Worm (Caenorhabditis elegans) whole organism, late embryonic: Measurements from ENCODE around the gene R05G6.9.

Source experiments
- F13H6.1 ChIP-seq: sonication (generic microtip); optimal IDR thresholded peaks from 2 replicates; lab custom pipeline; 2016; ENCODE audit warnings: missing genetic modification characterization, missing compliant biosample characterization
- ama-1 ChIP-seq: fragments of 150-350 bp; optimal IDR thresholded peaks from 2 replicates; lab custom pipeline; 2014
- elt-2 ChIP-seq: sonication (generic microtip); optimal IDR thresholded peaks from 2 replicates; lab custom pipeline; 2016; ENCODE audit warnings: missing genetic modification reagents, missing genetic modification characterization, missing compliant biosample characterization
- hlh-6 ChIP-seq: sonication (generic microtip); optimal IDR thresholded peaks from 2 replicates; lab custom pipeline; 2016; ENCODE audit warnings: missing genotype, missing genetic modification characterization, missing compliant biosample characterization
- lim-6 ChIP-seq: sonication (generic microtip); optimal IDR thresholded peaks from 2 replicates; lab custom pipeline; 2016; ENCODE audit warnings: missing genetic modification characterization, missing compliant biosample characterization
- nfya-1 ChIP-seq: sonication (generic microtip); optimal IDR thresholded peaks from 2 replicates; lab custom pipeline; 2017; ENCODE audit warnings: missing genetic modification characterization, mild to moderate bottlenecking, missing compliant biosample characterization, antibody characterized with exemption, moderate library complexity
- nhr-11 ChIP-seq: fragments of 150-350 bp; optimal IDR thresholded peaks from 2 replicates; lab custom pipeline; 2014; ENCODE audit warnings: missing biosample characterization, missing genetic modification characterization
- pha-4 ChIP-seq: fragments of 150-350 bp; optimal IDR thresholded peaks from 2 replicates; lab custom pipeline; 2018; ENCODE audit warnings: missing biosample characterization, missing genetic modification reagents, missing genetic modification characterization
- pqm-1 ChIP-seq: sonication (generic microtip); optimal IDR thresholded peaks from 2 replicates; lab custom pipeline; 2016; ENCODE audit warnings: missing genetic modification characterization, missing compliant biosample characterization
- pros-1 ChIP-seq: fragments of 150-350 bp; optimal IDR thresholded peaks from 2 replicates; lab custom pipeline; 2014; ENCODE audit warnings: missing biosample characterization, missing genetic modification reagents, missing genetic modification characterization
- sox-2 ChIP-seq: fragments of 200-800 bp; sonication (Bioruptor generic); IDR thresholded peaks from 2 replicates; pipeline ENCODE4 v1.3.6; 2022; ENCODE audit warnings: missing genetic modification reagents, missing genetic modification characterization, missing compliant biosample characterization
- sox-4 ChIP-seq: sonication (generic microtip); optimal IDR thresholded peaks from 2 replicates; lab custom pipeline; 2017; ENCODE audit warnings: mild to moderate bottlenecking, missing genetic modification characterization, inconsistent platforms, missing compliant biosample characterization
- tbx-2 ChIP-seq: sonication (generic microtip); optimal IDR thresholded peaks from 2 replicates; lab custom pipeline; 2016; ENCODE audit warnings: missing genetic modification characterization, missing compliant biosample characterization
- unc-55 ChIP-seq: sonication (generic microtip); optimal IDR thresholded peaks from 2 replicates; lab custom pipeline; 2017; ENCODE audit warnings: missing biosample characterization, missing genetic modification reagents, missing genetic modification characterization

DNA sequence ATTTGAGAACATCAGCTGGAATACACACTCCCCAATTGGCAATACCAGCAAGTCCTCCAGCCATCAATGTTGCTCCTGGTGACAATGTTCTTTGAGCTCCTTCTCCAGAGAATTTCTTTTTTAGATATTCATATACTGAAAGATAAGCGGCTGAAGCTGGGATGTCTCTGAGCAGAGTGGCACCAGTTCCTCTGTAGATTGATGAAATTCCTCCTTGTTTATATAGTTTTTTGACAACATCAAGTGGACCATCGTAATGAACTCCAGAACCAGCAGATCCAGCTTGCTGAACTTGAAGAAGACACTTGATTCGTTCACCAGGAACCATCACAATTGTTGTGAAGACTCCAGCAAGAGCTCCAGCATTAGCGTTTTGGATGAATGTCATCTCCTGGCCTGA, 36.0 kb upstream of the R05G6.9 start:
- TF ChIP-seq tbx-2 (tag; lab: Kevin White, UChicago) (no peak), sox-2 (GFP tag; lab: Robert Waterston, UW) (no peak), hlh-6 (no peak), ama-1 (lab: Kevin White, UChicago) (no peak), nfya-1 (tag; lab: Kevin White, UChicago) (no peak), sox-4 (tag; lab: Kevin White, UChicago) (no peak), lim-6 (tag; lab: Kevin White, UChicago) (no peak), elt-2 (tag; lab: Kevin White, UChicago) (no peak), nhr-11 (tag; lab: Kevin White, UChicago) (no peak), pha-4 (tag; lab: Kevin White, UChicago) (no peak), F13H6.1 (no peak), pros-1 (tag; lab: Kevin White, UChicago) (no peak), unc-55 (GFP tag; lab: Kevin White, UChicago) (no peak), pqm-1 (tag; lab: Kevin White, UChicago) (no peak)
